Fruit fly (Drosophila melanogaster) whole organism, embryonic: ENCODE results near the gene Eig71Eg.
A peak's percentile ranks its signal among the peaks of the same experiment; 100 is the strongest.

Source experiments
- Antp ChIP-seq: fragments of 200-800 bp; sonication (Bioruptor generic); optimal IDR thresholded peaks from 3 replicates; lab custom pipeline; 2016; ENCODE audit warnings: missing biosample characterization, missing genetic modification characterization
- Asciz ChIP-seq: fragments of 200-800 bp; sonication (Bioruptor generic); optimal IDR thresholded peaks from 2 replicates; lab custom pipeline; 2017; ENCODE audit warnings: missing biosample characterization, mild to moderate bottlenecking, missing genetic modification characterization, missing genetic modification reagents
- Awh ChIP-seq: fragments of 200-800 bp; sonication (Bioruptor generic); IDR thresholded peaks from 2 replicates; pipeline ENCODE4, ENCODE4 v1.3.6; 2022; ENCODE audit warnings: missing biosample characterization, missing genetic modification characterization
- Blimp-1 ChIP-seq: fragments of 200-800 bp; sonication (Bioruptor generic); optimal IDR thresholded peaks from 3 replicates; lab custom pipeline; 2018; ENCODE audit warnings: missing biosample characterization, missing genetic modification characterization, mild to moderate bottlenecking, moderate library complexity, missing genetic modification reagents
- CG10267 ChIP-seq: fragments of 200-800 bp; sonication (Bioruptor generic); optimal IDR thresholded peaks from 2 replicates; lab custom pipeline; 2018; ENCODE audit warnings: missing biosample characterization, mild to moderate bottlenecking, missing genetic modification characterization, moderate library complexity
- CG11695 ChIP-seq: fragments of 200-800 bp; sonication (Bioruptor generic); IDR thresholded peaks from 3 replicates; pipeline ENCODE4 v1.3.6; 2022; ENCODE audit warnings: missing biosample characterization, missing genetic modification characterization
- CG1233 ChIP-seq: fragments of 200-800 bp; sonication (Bioruptor generic); optimal IDR thresholded peaks from 4 replicates; lab custom pipeline; 2018; ENCODE audit warnings: missing biosample characterization, mild to moderate bottlenecking, missing genetic modification characterization
- CG12769 ChIP-seq: fragments of 200-800 bp; sonication (Bioruptor generic); optimal IDR thresholded peaks from 2 replicates; lab custom pipeline; 2019; ENCODE audit warnings: missing biosample characterization, mild to moderate bottlenecking, missing genetic modification characterization, moderate library complexity
- CG15269 ChIP-seq: fragments of 200-800 bp; sonication (Bioruptor generic); optimal IDR thresholded peaks from 2 replicates; lab custom pipeline; 2018; ENCODE audit warnings: missing biosample characterization, mild to moderate bottlenecking, missing genetic modification characterization, moderate library complexity
- CG1792 ChIP-seq: fragments of 200-800 bp; sonication (Bioruptor generic); optimal IDR thresholded peaks from 2 replicates; lab custom pipeline; 2016; ENCODE audit warnings: missing biosample characterization, missing genetic modification characterization
- CG32772 ChIP-seq: fragments of 200-800 bp; sonication (Bioruptor generic); IDR thresholded peaks from 2 replicates; pipeline ENCODE4 v1.3.6; 2022; ENCODE audit warnings: missing biosample characterization, missing genetic modification characterization
- CG34422 ChIP-seq: fragments of 200-800 bp; sonication (Bioruptor generic); IDR thresholded peaks from 3 replicates; pipeline ENCODE4 v1.3.6; 2022; ENCODE audit warnings: missing biosample characterization, missing genetic modification characterization
- CG7839 ChIP-seq: fragments of 200-800 bp; sonication (Bioruptor generic); optimal IDR thresholded peaks from 3 replicates; lab custom pipeline; 2018; ENCODE audit warnings: missing biosample characterization, mild to moderate bottlenecking, missing genetic modification characterization, moderate library complexity
- CG8281 ChIP-seq: fragments of 200-800 bp; sonication (Bioruptor generic); optimal IDR thresholded peaks from 2 replicates; lab custom pipeline; 2018; ENCODE audit warnings: missing biosample characterization, mild to moderate bottlenecking, missing genetic modification characterization, moderate library complexity
- CG8388 ChIP-seq: fragments of 200-800 bp; sonication (Bioruptor generic); optimal IDR thresholded peaks from 2 replicates; lab custom pipeline; 2019; ENCODE audit warnings: missing biosample characterization, mild to moderate bottlenecking, missing genetic modification characterization, moderate library complexity
- CG9727 ChIP-seq: fragments of 200-800 bp; sonication (Bioruptor generic); optimal IDR thresholded peaks from 3 replicates; lab custom pipeline; 2017; ENCODE audit warnings: missing biosample characterization, mild to moderate bottlenecking, missing genetic modification characterization
- CHES-1-like ChIP-seq: fragments of 200-800 bp; sonication (Bioruptor generic); optimal IDR thresholded peaks from 2 replicates; lab custom pipeline; 2016; ENCODE audit warnings: missing biosample characterization, missing genetic modification characterization
- Camta ChIP-seq: fragments of 200-800 bp; sonication (Bioruptor generic); optimal IDR thresholded peaks from 2 replicates; lab custom pipeline; 2016; ENCODE audit warnings: missing biosample characterization, missing genetic modification characterization
- CrebB ChIP-seq: fragments of 200-800 bp; sonication (Bioruptor generic); optimal IDR thresholded peaks from 3 replicates; lab custom pipeline; 2018; ENCODE audit warnings: missing biosample characterization, mild to moderate bottlenecking, missing genetic modification characterization
- Dref ChIP-seq: fragments of 200-800 bp; sonication (Bioruptor generic); IDR thresholded peaks from 2 replicates; pipeline ENCODE4 v1.3.6; 2022; ENCODE audit warnings: missing biosample characterization, missing genetic modification characterization
- Ets65A ChIP-seq: fragments of 200-800 bp; sonication (Bioruptor generic); peaks from one replicate; lab custom pipeline; 2016; ENCODE audit warnings: missing biosample characterization, missing genetic modification characterization
- Hr78 ChIP-seq, 2 experiments: fragments of 200-800 bp in 1 of 2; fragments of >200 bp in 1 of 2; sonication (Bioruptor generic) in 1 of 2; optimal IDR thresholded peaks; 2 replicates each; lab custom pipeline; 2017 to 2019; ENCODE audit warnings: missing biosample characterization in 2 of 2, missing genetic modification characterization in 2 of 2, mild to moderate bottlenecking in 1 of 2, moderate library complexity in 1 of 2
- Med ChIP-seq: fragments of 200-800 bp; sonication (Bioruptor generic); peaks from one replicate; lab custom pipeline; 2016; ENCODE audit warnings: missing biosample characterization, missing genetic modification characterization, mild to moderate bottlenecking, inconsistent platforms, moderate library complexity
- Pdp1 ChIP-seq, 2 experiments: fragments of 200-800 bp; sonication (Bioruptor generic); optimal IDR thresholded peaks; 3 replicates each; lab custom pipeline; 2016; ENCODE audit warnings: missing biosample characterization in 2 of 2, missing genetic modification characterization in 2 of 2, mild to moderate bottlenecking in 1 of 2, moderate library complexity in 1 of 2
- Side ChIP-seq: fragments of 200-800 bp; sonication (Bioruptor generic); optimal IDR thresholded peaks from 2 replicates; lab custom pipeline; 2016; ENCODE audit warnings: missing biosample characterization, missing genetic modification characterization
- Sox102F ChIP-seq: fragments of 200-800 bp; sonication (Bioruptor generic); optimal IDR thresholded peaks from 2 replicates; lab custom pipeline; 2018; ENCODE audit warnings: missing biosample characterization, mild to moderate bottlenecking, missing genetic modification characterization, moderate library complexity
- Trl ChIP-seq, 3 experiments: fragments of >200 bp in 2 of 3; fragments of 200-800 bp in 1 of 3; sonication (Bioruptor generic) in 1 of 3; optimal IDR thresholded peaks; 2 replicates in 1 of 3; 3 replicates in 2 of 3; lab custom pipeline; 2016 to 2017; ENCODE audit warnings: missing biosample characterization in 1 of 3, missing genetic modification characterization in 1 of 3
- Vsx1 ChIP-seq: fragments of 200-800 bp; sonication (Bioruptor generic); optimal IDR thresholded peaks from 2 replicates; lab custom pipeline; 2017; ENCODE audit warnings: missing biosample characterization, mild to moderate bottlenecking, missing genetic modification characterization, missing genetic modification reagents
- abd-A ChIP-seq: fragments of 200-800 bp; sonication (Bioruptor generic); optimal IDR thresholded peaks from 3 replicates; lab custom pipeline; 2019; ENCODE audit warnings: missing biosample characterization, mild to moderate bottlenecking, missing genetic modification characterization, moderate library complexity
- chinmo ChIP-seq: fragments of 200-800 bp; sonication (Bioruptor generic); IDR thresholded peaks from 4 replicates; pipeline ENCODE4 v1.3.6; 2022; ENCODE audit warnings: missing biosample characterization, missing genetic modification characterization; ENCODE audit not compliant: partially characterized antibody
- chm ChIP-seq: fragments of 200-800 bp; sonication (Bioruptor generic); IDR thresholded peaks from 2 replicates; pipeline ENCODE4 v1.3.6; 2022; ENCODE audit warnings: missing biosample characterization, missing genetic modification characterization
- ci ChIP-seq: fragments of 200-800 bp; sonication (Bioruptor generic); IDR thresholded peaks from 3 replicates; pipeline ENCODE4 v1.3.6; 2022; ENCODE audit warnings: missing biosample characterization, missing genetic modification characterization
- croc ChIP-seq: fragments of 200-800 bp; sonication (Bioruptor generic); conservative IDR thresholded peaks from 3 replicates; pipeline ENCODE4 v1.3.6; 2022; ENCODE audit warnings: missing biosample characterization, missing genetic modification characterization
- dysf ChIP-seq: fragments of 200-800 bp; sonication (Bioruptor generic); IDR thresholded peaks from 3 replicates; pipeline ENCODE4 v1.3.6; 2022; ENCODE audit warnings: missing biosample characterization, missing genetic modification characterization
- ems ChIP-seq: fragments of 200-800 bp; sonication (Bioruptor generic); optimal IDR thresholded peaks from 3 replicates; lab custom pipeline; 2016; ENCODE audit warnings: missing biosample characterization, missing genetic modification characterization
- fu2 ChIP-seq: fragments of 200-800 bp; sonication (Bioruptor generic); optimal IDR thresholded peaks from 2 replicates; lab custom pipeline; 2016; ENCODE audit warnings: missing biosample characterization, missing genetic modification characterization
- gsb-n ChIP-seq: fragments of 200-800 bp; sonication (Bioruptor generic); optimal IDR thresholded peaks from 3 replicates; lab custom pipeline; 2018; ENCODE audit warnings: missing biosample characterization, mild to moderate bottlenecking, missing genetic modification characterization
- ken ChIP-seq: fragments of 200-800 bp; sonication (Bioruptor generic); IDR thresholded peaks from 3 replicates; pipeline ENCODE4 v1.3.6; 2022; ENCODE audit warnings: missing biosample characterization, missing genetic modification characterization
- klu ChIP-seq: fragments of 200-800 bp; sonication (Bioruptor generic); IDR thresholded peaks from 2 replicates; pipeline ENCODE4 v1.3.6; 2022; ENCODE audit warnings: missing biosample characterization, missing genetic modification characterization
- knrl ChIP-seq: fragments of 200-800 bp; sonication (Bioruptor generic); IDR thresholded peaks from 3 replicates; pipeline ENCODE4 v1.3.6; 2022; ENCODE audit warnings: missing biosample characterization, missing genetic modification characterization; ENCODE audit not compliant: partially characterized antibody
- oc ChIP-seq: fragments of 200-800 bp; sonication (Bioruptor generic); optimal IDR thresholded peaks from 2 replicates; lab custom pipeline; 2018; ENCODE audit warnings: missing biosample characterization, mild to moderate bottlenecking, missing genetic modification characterization, moderate library complexity
- otp ChIP-seq: fragments of 200-800 bp; sonication (Bioruptor generic); IDR thresholded peaks from 3 replicates; pipeline ENCODE4, ENCODE4 v1.3.6; 2022; ENCODE audit warnings: missing biosample characterization, missing genetic modification characterization
- sens ChIP-seq: fragments of 200-800 bp; sonication (Bioruptor generic); peaks from one replicate; lab custom pipeline; 2016; ENCODE audit warnings: missing biosample characterization, missing genetic modification characterization
- slbo ChIP-seq: fragments of 200-800 bp; sonication (Bioruptor generic); IDR thresholded peaks from 2 replicates; pipeline ENCODE4 v1.3.6; 2022; ENCODE audit warnings: missing biosample characterization, missing genetic modification characterization
- vvl ChIP-seq: fragments of 200-800 bp; sonication (Bioruptor generic); IDR thresholded peaks from 2 replicates; pipeline ENCODE4 v1.3.6; 2022; ENCODE audit warnings: missing biosample characterization, missing genetic modification characterization
- wor ChIP-seq: fragments of 200-800 bp; sonication (Bioruptor generic); IDR thresholded peaks from 2 replicates; pipeline ENCODE4 v1.3.6; 2022; ENCODE audit warnings: missing biosample characterization, missing genetic modification characterization

Eig71Eg gene

DNA sequence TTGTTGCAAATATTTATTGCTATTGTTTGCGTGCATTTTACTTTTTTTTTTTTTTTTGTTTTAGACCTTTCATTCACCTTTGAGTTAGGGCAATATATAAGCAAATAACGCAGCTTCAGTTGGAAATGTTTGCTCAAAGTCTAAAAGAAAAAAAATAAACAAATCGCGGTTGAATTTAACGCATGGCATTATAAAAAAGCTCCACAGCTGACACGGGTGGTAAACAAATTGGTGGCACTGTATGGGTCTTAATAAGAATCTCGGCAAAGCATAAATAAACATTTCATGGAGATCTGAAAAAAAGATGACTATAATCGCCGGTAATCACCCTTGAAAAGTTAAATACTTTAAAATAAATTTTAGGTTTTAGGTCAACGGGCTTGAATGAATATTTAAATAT is 37.0 kb downstream of the Eig71Eg start (continued):
- peak; percentile 7 for TF ChIP-seq CG8281 (tag; lab: Kevin White, UChicago)
- peak; percentile 4 for TF ChIP-seq Sox102F (GFP tag; lab: Kevin White, UChicago)
- peak; percentile 8 for TF ChIP-seq CG7839
- TF ChIP-seq CG1233 (GFP tag; lab: Kevin White, UChicago): peak; percentile 27
- TF ChIP-seq dysf: 0 out of 3 replicates have a peak, but pooled peaks have one; percentile 29
- peak; percentile 24 for TF ChIP-seq Asciz
- TF ChIP-seq CG8388: peak; percentile 81

DNA sequence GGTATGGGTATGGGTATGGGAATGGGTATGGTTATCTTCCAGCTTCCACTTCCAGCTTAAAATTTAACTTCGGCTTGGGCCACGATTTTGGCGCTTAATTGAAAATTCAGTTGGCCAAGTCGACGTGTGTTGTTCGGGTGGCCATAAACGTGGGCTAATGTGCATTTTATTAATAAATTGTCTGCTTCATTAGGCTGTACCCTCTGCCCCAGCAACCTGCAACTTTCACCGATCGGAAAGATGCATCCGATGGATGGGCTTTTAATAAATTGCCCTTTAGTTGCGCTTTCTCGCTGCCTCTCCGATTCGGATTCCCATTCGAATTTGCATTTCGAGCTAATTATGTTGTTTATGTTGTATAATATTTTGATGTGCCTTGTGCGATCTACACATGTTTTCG is 37.8 kb downstream of the Eig71Eg start:
- TF ChIP-seq otp: 0 out of 3 replicates have a peak, but pooled peaks have one; percentile 42
- peak in 1 of 2 experiments; percentile 42 for TF ChIP-seq Pdp1 (GFP tag; optimal IDR thresholded peaks at IDR 0.05; lab: Kevin White, UChicago)
- TF ChIP-seq Awh (GFP tag; lab: Robert Waterston, UW): peak; percentile 95
- no peak for TF ChIP-seq chm (GFP tag; lab: Robert Waterston, UW)
- TF ChIP-seq CG12769 (tag; lab: Kevin White, UChicago): peak; percentile 71
- no peak for TF ChIP-seq knrl
- no peak for TF ChIP-seq Camta
- peak; percentile 51 for TF ChIP-seq Vsx1 (GFP tag; lab: Kevin White, UChicago)
- TF ChIP-seq oc (tag; lab: Kevin White, UChicago): peak; percentile 80
- peak; percentile 37 for TF ChIP-seq sens (GFP tag; lab: Kevin White, UChicago)
- TF ChIP-seq abd-A (tag; lab: Kevin White, UChicago): peak; percentile 85
- peak; percentile 46 for TF ChIP-seq Blimp-1 (GFP tag; lab: Kevin White, UChicago)
- TF ChIP-seq Antp: no peak
- peak; percentile 54; the same call in 1 of the 2 replicates for TF ChIP-seq vvl (GFP tag; lab: Robert Waterston, UW)
- 0 out of 3 replicates have a peak, but pooled peaks have one; percentile 12 for TF ChIP-seq ci
- peak; percentile 55 for TF ChIP-seq gsb-n (tag; lab: Kevin White, UChicago)

DNA sequence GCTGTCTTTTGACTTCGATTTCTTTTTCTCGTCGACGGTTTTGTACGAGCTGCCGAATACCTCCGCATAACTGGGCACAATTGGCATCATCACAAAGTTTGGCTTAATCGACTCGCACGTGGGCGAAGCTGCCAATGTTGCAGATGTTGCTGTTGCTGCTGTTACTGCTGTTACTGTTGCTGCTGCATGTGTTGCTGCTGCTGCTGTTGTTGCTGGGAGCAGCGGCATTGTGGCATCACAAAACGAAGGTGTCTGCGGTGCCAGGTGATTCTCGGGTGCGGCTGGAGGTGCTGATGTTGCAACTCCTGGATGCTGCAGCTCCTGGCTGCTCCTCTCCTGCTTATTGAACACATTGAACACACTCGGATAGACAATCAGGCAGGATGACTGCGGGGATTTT is 40.5 kb downstream of the Eig71Eg start:
- TF ChIP-seq Med (GFP tag; lab: Kevin White, UChicago): peak; percentile 26
- TF ChIP-seq CG34422 (GFP tag; lab: Robert Waterston, UW): no peak
- peak; percentile 66 for TF ChIP-seq Ets65A (GFP tag; lab: Kevin White, UChicago)
- no peak for TF ChIP-seq CrebB (tag; lab: Kevin White, UChicago)
- TF ChIP-seq Dref (GFP tag; lab: Robert Waterston, UW): no peak
- TF ChIP-seq CG15269: no peak
- TF ChIP-seq klu: no peak
- 0 out of 4 replicates have a peak, but pooled peaks have one; percentile 9 for TF ChIP-seq chinmo (GFP tag; lab: Robert Waterston, UW)
- TF ChIP-seq slbo (GFP tag; lab: Robert Waterston, UW): 0 out of 2 replicates have a peak, but pooled peaks have one; percentile 13
- TF ChIP-seq CG1792: no peak
- TF ChIP-seq fu2 (GFP tag; lab: Kevin White, UChicago): no peak
- TF ChIP-seq, all 482 proteins: peak for 4

DNA sequence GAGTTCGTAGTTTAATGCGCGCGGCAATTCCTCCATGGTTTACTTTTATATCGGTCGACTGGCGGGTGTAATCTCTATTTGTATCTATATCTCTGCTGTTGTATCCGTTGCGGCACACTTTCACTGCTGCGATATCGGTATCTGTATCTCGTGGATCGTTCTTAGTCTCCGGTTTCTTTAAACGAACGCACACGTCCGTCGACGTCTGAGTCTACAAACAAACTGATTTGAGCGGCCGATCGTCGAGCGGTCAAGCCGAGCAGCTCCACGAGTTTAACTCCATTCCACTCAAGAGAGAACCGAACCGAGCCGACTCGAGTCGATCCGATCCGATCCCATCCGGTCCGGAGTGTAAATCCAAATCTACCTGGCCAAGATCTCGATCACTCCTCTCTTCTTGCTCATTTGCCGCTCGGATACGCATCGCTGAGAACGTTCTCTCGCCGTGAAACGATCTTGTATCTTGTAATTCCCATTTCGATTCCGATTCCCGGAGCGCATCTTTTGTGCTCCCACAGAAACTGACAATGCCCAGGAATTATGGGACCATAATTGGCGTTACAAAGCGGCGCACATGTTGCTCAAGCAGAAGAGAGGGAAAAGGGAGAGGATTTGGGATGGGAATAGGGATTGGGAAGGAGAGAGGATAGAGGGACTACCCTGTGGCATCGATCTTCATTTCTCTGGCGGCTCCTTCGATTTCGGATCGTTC is 42.4 kb downstream of the Eig71Eg start, which contains the start of gene comm2:
TSS of gene comm2 (minus strand) at position 225 of the 712 bp plus-strand sequence.
- TF ChIP-seq Hr78 (GFP tag; optimal IDR thresholded peaks at IDR 0.05; lab: Kevin White, UChicago) (peak in 1 of 2 experiments; percentile 54), croc (GFP tag; lab: Robert Waterston, UW) (no peak), CG10267 (no peak), CG9727 (GFP tag; lab: Kevin White, UChicago) (no peak), Side (GFP tag; lab: Kevin White, UChicago) (peak; percentile 18), CG11695 (GFP tag; lab: Robert Waterston, UW) (no peak), wor (GFP tag; lab: Robert Waterston, UW) (no peak), CHES-1-like (GFP tag; lab: Kevin White, UChicago) (no peak), CG34422 (GFP tag; lab: Robert Waterston, UW) (no peak), ken (GFP tag; lab: Robert Waterston, UW) (no peak), ems (GFP tag; lab: Kevin White, UChicago) (no peak), CG32772 (GFP tag; lab: Robert Waterston, UW) (no peak), chinmo (GFP tag; lab: Robert Waterston, UW) (peak; percentile 89; the same call in 3 of the 4 replicates), Trl (optimal IDR thresholded peaks at IDR 0.05; lab: Kevin White, UChicago) (peak; percentile 83 to 93), Trl (GFP tag; optimal IDR thresholded peaks at IDR 0.05; lab: Kevin White, UChicago) (no peak)
